Fruit fly (Drosophila melanogaster) whole organism, wandering third instar larva: ENCODE measurements around the gene CG15543.

Experiments
- Dfd ChIP-seq: fragments of >200 bp; optimal IDR thresholded peaks from 2 replicates; lab custom pipeline; 2017; ENCODE audit warnings: missing biosample characterization, missing genetic modification characterization
- Hnf4 ChIP-seq: fragments of 200-800 bp; sonication (Bioruptor generic); optimal IDR thresholded peaks from 2 replicates; lab custom pipeline; 2016; ENCODE audit warnings: missing biosample characterization, mild to moderate bottlenecking, missing genetic modification characterization
- Mio ChIP-seq: sonication (Bioruptor generic); optimal IDR thresholded peaks from 2 replicates; lab custom pipeline; 2016; ENCODE audit warnings: missing biosample characterization, missing genetic modification characterization
- Myc ChIP-seq: fragments of >200 bp; optimal IDR thresholded peaks from 2 replicates; lab custom pipeline; 2017
- foxo ChIP-seq, 2 experiments: fragments of 200-800 bp; sonication (Bioruptor generic); optimal IDR thresholded peaks; 2 replicates in 1 of 2; 3 replicates in 1 of 2; lab custom pipeline; 2016 to 2017; ENCODE audit warnings: missing biosample characterization in 2 of 2, missing genetic modification characterization in 2 of 2
- tai ChIP-seq: sonication (Bioruptor generic); optimal IDR thresholded peaks from 2 replicates; lab custom pipeline; 2016; ENCODE audit warnings: missing biosample characterization, missing genetic modification characterization

dm6 chr3R:30756191-30756590 lies 13.5 kb downstream of the CG15543 start:
- TF ChIP-seq Hnf4 (GFP tag; lab: Kevin White, UChicago) (no peak), foxo (GFP tag; optimal IDR thresholded peaks at IDR 0.05; lab: Kevin White, UChicago) (no peak), Myc (no peak), Mio (GFP tag; lab: Kevin White, UChicago) (no peak), tai (GFP tag; lab: Kevin White, UChicago) (no peak), Dfd (GFP tag; lab: Kevin White, UChicago) (no peak)
